Fruit fly (Drosophila melanogaster) whole organism, pupa: ENCODE results near the gene grass.

ENCODE experiments used
- CG10348 ChIP-seq: fragments of 200-800 bp; sonication (Bioruptor generic); IDR thresholded peaks from 2 replicates; pipeline ENCODE4 v1.3.6; 2022; ENCODE audit warnings: missing biosample characterization, missing genetic modification characterization
- CG12605 ChIP-seq: fragments of 200-800 bp; sonication (Bioruptor generic); IDR thresholded peaks from 2 replicates; pipeline ENCODE4 v1.3.6; 2022; ENCODE audit warnings: missing biosample characterization, missing genetic modification characterization
- CG13204 ChIP-seq: fragments of 200-800 bp; sonication (Bioruptor generic); optimal IDR thresholded peaks from 2 replicates; lab custom pipeline; 2018; ENCODE audit warnings: missing biosample characterization, mild to moderate bottlenecking, missing genetic modification characterization, moderate library complexity
- CG14655 ChIP-seq: fragments of 200-800 bp; sonication (Bioruptor generic); optimal IDR thresholded peaks from 3 replicates; lab custom pipeline; 2017; ENCODE audit warnings: mild to moderate bottlenecking, missing biosample characterization, missing genetic modification reagents, missing genetic modification characterization
- CG15710 ChIP-seq: fragments of 200-800 bp; sonication (Bioruptor generic); optimal IDR thresholded peaks from 2 replicates; lab custom pipeline; 2018; ENCODE audit warnings: missing biosample characterization, mild to moderate bottlenecking, missing genetic modification characterization, moderate library complexity
- CG17806 ChIP-seq: fragments of 200-800 bp; sonication (Bioruptor generic); optimal IDR thresholded peaks from 2 replicates; lab custom pipeline; 2018; ENCODE audit warnings: missing biosample characterization, mild to moderate bottlenecking, missing genetic modification characterization, moderate library complexity
- CG32121 ChIP-seq: fragments of 200-800 bp; sonication (Bioruptor generic); IDR thresholded peaks from 2 replicates; pipeline ENCODE4 v1.3.6; 2022; ENCODE audit warnings: missing biosample characterization, missing genetic modification characterization
- CG34367 ChIP-seq: fragments of 200-800 bp; sonication (Bioruptor generic); optimal IDR thresholded peaks from 2 replicates; lab custom pipeline; 2018; ENCODE audit warnings: missing biosample characterization, mild to moderate bottlenecking, missing genetic modification characterization
- CG4496 ChIP-seq: fragments of 200-800 bp; sonication (Bioruptor generic); IDR thresholded peaks from 3 replicates; pipeline ENCODE4 v1.3.6; 2022; ENCODE audit warnings: missing biosample characterization, missing genetic modification characterization
- CG8159 ChIP-seq: fragments of 200-800 bp; sonication (Bioruptor generic); optimal IDR thresholded peaks from 3 replicates; lab custom pipeline; 2018; ENCODE audit warnings: missing biosample characterization, mild to moderate bottlenecking, missing genetic modification characterization, moderate library complexity
- CG8301 ChIP-seq: fragments of 200-800 bp; sonication (Bioruptor generic); optimal IDR thresholded peaks from 2 replicates; lab custom pipeline; 2018; ENCODE audit warnings: missing biosample characterization, mild to moderate bottlenecking, missing genetic modification characterization
- CG9948 ChIP-seq: fragments of 200-800 bp; sonication (Bioruptor generic); optimal IDR thresholded peaks from 2 replicates; lab custom pipeline; 2018; ENCODE audit warnings: missing biosample characterization, mild to moderate bottlenecking, missing genetic modification characterization, moderate library complexity
- D1 ChIP-seq: fragments of 200-800 bp; sonication (Bioruptor generic); optimal IDR thresholded peaks from 2 replicates; lab custom pipeline; 2018; ENCODE audit warnings: missing biosample characterization, mild to moderate bottlenecking, missing genetic modification characterization, moderate library complexity
- EcR ChIP-seq: fragments of 200-800 bp; sonication (Bioruptor generic); optimal IDR thresholded peaks from 3 replicates; lab custom pipeline; 2019; ENCODE audit warnings: missing biosample characterization, missing genetic modification characterization, mild to moderate bottlenecking, moderate library complexity, missing genetic modification reagents
- Ets98B ChIP-seq: fragments of 200-800 bp; sonication (Bioruptor generic); IDR thresholded peaks from 2 replicates; pipeline ENCODE4 v1.3.6; 2022; ENCODE audit warnings: missing biosample characterization, missing genetic modification characterization
- Pif1A ChIP-seq: fragments of 200-800 bp; sonication (Bioruptor generic); optimal IDR thresholded peaks from 3 replicates; lab custom pipeline; 2016; ENCODE audit warnings: missing biosample characterization, missing genetic modification characterization
- Pif1B ChIP-seq: fragments of 200-800 bp; sonication (Bioruptor generic); optimal IDR thresholded peaks from 3 replicates; lab custom pipeline; 2016; ENCODE audit warnings: missing biosample characterization, missing genetic modification characterization
- Snoo ChIP-seq: fragments of 200-800 bp; sonication (Bioruptor generic); optimal IDR thresholded peaks from 3 replicates; lab custom pipeline; 2017; ENCODE audit warnings: missing biosample characterization, mild to moderate bottlenecking, missing genetic modification characterization, inconsistent platforms
- fd96Ca ChIP-seq: fragments of 200-800 bp; sonication (Bioruptor generic); IDR thresholded peaks from 3 replicates; pipeline ENCODE4 v1.3.6; 2022; ENCODE audit warnings: missing biosample characterization, missing genetic modification characterization
- gl ChIP-seq: fragments of 200-800 bp; sonication (Bioruptor generic); optimal IDR thresholded peaks from 2 replicates; lab custom pipeline; 2018; ENCODE audit warnings: missing biosample characterization, mild to moderate bottlenecking, missing genetic modification characterization
- rn ChIP-seq: fragments of 200-800 bp; sonication (Bioruptor generic); IDR thresholded peaks from 2 replicates; pipeline ENCODE4 v1.3.6; 2022; ENCODE audit warnings: missing biosample characterization, missing genetic modification characterization

Gene grass

DNA sequence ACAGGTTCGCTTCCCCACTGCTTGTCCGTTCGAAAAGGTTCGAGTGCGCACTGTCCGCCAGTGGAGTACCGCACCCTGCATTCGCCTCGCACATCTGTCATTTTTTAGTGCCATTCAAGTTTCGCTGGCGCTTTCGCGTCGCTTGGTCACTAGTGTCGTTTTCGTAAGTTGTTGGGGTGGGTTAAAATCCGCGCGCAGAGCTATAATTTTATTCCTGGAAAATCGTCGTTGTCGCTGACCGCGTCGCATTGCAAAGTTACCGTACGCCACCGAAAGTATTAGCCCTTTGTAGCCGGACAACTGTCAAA is 6.3 kb upstream of the grass start, which contains the start of gene Men-b:
Gene Men-b, plus strand, starts transcription at position 147 of the 308 bp plus-strand sequence.
- TF ChIP-seq CG4496 (GFP tag; lab: Robert Waterston, UW) (peak; percentile 45; the same call in 2 of the 3 replicates), CG13204 (no peak)
- TF ChIP-seq, all 21 proteins: peak for 1

DNA sequence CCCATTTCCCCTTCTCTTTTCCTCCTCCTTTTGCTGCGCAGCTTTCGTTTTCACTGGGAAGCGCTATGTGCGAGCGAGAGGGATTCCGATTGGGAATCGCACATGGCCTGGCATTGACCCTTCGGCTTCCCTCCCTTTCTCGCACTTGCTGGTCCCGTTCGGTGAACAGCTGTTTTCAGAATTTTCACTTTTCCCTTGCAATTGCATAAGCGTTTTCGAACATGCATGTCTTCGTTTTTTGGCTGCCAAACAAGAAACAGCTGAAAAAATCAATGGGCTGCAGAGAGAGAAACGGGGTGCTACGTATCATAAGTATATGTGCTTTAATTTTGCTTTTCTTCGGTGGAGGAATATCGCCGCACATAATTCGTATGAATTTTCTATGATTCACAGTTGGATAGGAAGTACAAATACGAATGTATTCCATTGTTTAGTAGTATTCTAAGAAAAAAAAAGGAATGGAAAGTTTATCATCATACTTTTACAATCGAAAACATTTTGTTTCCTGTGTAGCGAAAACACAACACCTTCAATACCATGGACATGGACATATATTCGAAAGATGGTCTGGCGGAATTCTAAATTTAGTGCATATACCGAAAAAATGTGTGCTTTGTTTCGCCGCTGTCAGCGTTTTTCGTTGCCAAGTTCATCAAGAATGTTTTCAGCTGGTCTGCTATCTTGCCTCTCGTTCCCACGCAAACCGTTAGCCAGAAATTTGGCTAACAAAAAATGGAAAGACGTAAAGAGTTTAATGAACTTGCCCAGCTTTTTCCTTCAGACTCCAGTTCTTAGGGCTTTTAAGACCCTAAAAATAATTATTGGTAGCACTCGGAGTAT is 5.4 kb upstream of the grass start:
- TF ChIP-seq EcR (GFP tag; lab: Kevin White, UChicago), result peak; percentile 65
- TF ChIP-seq CG32121 (GFP tag; lab: Robert Waterston, UW), result peak; percentile 56; the same call in 1 of the 2 replicates
- TF ChIP-seq Pif1A (GFP tag; lab: Kevin White, UChicago), result peak; percentile 50
- TF ChIP-seq D1 (tag; lab: Kevin White, UChicago), result no peak
- TF ChIP-seq CG14655 (GFP tag; lab: Kevin White, UChicago), result peak; percentile 49
- TF ChIP-seq CG15710 (tag; lab: Kevin White, UChicago), result no peak
- no peak for TF ChIP-seq CG10348 (GFP tag; lab: Robert Waterston, UW)
- TF ChIP-seq CG17806 (tag; lab: Kevin White, UChicago), result peak; percentile 34
- peak; percentile 34 for TF ChIP-seq Pif1B (GFP tag; lab: Kevin White, UChicago)
- peak; percentile 50 for TF ChIP-seq Snoo
- TF ChIP-seq CG12605, result no peak
- no peak for TF ChIP-seq rn (GFP tag; lab: Robert Waterston, UW)
- peak; percentile 37 for TF ChIP-seq CG8159
- TF ChIP-seq CG8301 (tag; lab: Kevin White, UChicago), result peak; percentile 55
- no peak for TF ChIP-seq CG4496 (GFP tag; lab: Robert Waterston, UW)
- TF ChIP-seq Ets98B, result peak; percentile 37; the same call in 1 of the 2 replicates
- TF ChIP-seq CG9948, result peak; percentile 10
- TF ChIP-seq CG34367 (tag; lab: Kevin White, UChicago), result no peak
- TF ChIP-seq gl (tag; lab: Kevin White, UChicago), result no peak
- no peak for TF ChIP-seq fd96Ca (GFP tag; lab: Robert Waterston, UW)
- no peak for TF ChIP-seq CG13204
- TF ChIP-seq, all 21 proteins: peak for 11

DNA sequence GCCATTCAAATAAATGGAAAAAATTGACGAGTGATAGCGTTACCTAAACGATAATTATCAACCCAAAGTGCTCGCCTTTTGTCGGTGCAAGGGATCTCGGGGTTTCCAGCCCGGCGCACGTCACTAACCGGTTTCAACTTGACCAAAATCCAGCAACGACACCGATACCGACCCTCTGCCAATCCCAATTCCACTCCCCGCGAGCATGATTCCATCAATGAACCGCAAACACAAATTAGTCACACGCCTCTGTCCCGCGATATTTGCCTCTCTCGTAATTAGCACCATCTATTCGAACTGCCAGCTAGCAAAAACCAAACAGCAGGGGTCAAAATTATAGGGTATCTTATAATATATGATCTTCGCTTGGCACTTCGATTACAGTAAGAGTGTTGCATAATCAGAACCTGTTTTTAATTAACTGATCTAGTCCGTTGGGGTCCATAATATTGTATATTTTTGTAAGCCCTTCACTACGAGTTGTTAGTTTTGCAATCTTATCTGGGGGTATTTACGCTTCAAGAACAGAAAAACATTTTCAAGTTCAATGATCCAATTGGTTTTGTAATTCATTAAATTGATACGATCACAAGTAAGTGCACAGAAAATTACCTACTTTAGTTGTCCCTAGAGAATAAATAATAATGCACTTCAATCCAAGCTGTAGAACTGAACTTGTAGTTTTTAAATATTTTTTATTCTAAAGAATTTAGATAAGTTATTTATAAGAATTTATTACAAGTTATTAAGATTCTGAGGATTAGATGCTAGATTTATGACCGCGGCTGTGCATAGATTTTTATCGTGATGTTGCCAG is 4.5 kb upstream of the grass start:
- TF ChIP-seq CG15710 (tag; lab: Kevin White, UChicago) (peak; percentile 41), CG32121 (GFP tag; lab: Robert Waterston, UW) (no peak), CG4496 (GFP tag; lab: Robert Waterston, UW) (no peak), fd96Ca (GFP tag; lab: Robert Waterston, UW) (no peak), gl (tag; lab: Kevin White, UChicago) (no peak), Pif1A (GFP tag; lab: Kevin White, UChicago) (no peak), EcR (GFP tag; lab: Kevin White, UChicago) (no peak), CG34367 (tag; lab: Kevin White, UChicago) (peak; percentile 4), CG8159 (peak; percentile 57), CG10348 (GFP tag; lab: Robert Waterston, UW) (no peak), Ets98B (no peak), CG14655 (GFP tag; lab: Kevin White, UChicago) (peak; percentile 63), CG9948 (peak; percentile 37), CG17806 (tag; lab: Kevin White, UChicago) (peak; percentile 31), CG13204 (peak; percentile 17), rn (GFP tag; lab: Robert Waterston, UW) (no peak), Snoo (peak; percentile 2), Pif1B (GFP tag; lab: Kevin White, UChicago) (no peak), CG12605 (no peak), CG8301 (tag; lab: Kevin White, UChicago) (peak; percentile 13), D1 (tag; lab: Kevin White, UChicago) (no peak)

DNA sequence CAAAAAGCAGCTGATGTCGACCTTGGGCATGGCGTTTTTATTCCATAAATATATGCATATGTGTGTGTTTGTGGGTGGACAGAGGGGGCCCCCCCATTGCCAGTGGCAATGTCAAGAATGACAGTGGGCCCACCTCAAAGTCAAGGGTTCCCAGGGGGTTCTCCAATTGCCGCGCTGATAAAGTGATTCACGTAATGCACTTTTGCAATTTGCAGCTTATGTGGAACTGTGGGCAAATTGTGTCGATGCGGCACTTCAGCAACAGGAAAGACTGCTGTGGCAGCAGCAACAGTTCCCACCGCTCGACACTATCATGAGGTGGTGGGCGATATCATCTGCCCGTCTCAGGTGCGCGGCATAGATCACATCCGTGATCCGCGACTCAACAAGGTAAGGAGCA is 3.7 kb upstream of the grass start:
- TF ChIP-seq D1 (tag; lab: Kevin White, UChicago), result no peak
- TF ChIP-seq CG32121 (GFP tag; lab: Robert Waterston, UW), result no peak
- no peak for TF ChIP-seq CG10348 (GFP tag; lab: Robert Waterston, UW)
- no peak for TF ChIP-seq CG34367 (tag; lab: Kevin White, UChicago)
- no peak for TF ChIP-seq CG12605
- TF ChIP-seq fd96Ca (GFP tag; lab: Robert Waterston, UW), result no peak
- no peak for TF ChIP-seq gl (tag; lab: Kevin White, UChicago)
- no peak for TF ChIP-seq EcR (GFP tag; lab: Kevin White, UChicago)
- no peak for TF ChIP-seq rn (GFP tag; lab: Robert Waterston, UW)
- no peak for TF ChIP-seq CG17806 (tag; lab: Kevin White, UChicago)
- TF ChIP-seq, all 21 proteins: peak for 0

DNA sequence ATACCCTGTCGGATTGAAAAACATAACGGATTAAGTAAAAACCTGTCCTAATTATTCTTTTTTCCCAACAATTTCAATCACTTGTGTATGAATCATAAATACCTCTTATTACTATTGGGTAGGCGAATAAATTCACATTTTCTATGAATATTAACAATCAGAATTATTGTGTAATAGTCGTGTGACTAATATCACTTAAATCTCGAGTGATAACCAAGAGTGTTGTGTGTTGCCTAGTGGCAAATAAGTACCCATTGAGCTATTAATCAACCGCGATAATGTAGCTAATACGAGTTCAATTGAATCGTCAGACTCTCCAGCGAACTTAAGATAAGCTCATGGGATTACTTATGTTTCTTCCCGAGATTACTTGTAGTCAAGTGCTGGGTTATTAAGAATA is 2.1 kb downstream of the grass start:
- TF ChIP-seq gl (tag; lab: Kevin White, UChicago), result no peak
- TF ChIP-seq fd96Ca (GFP tag; lab: Robert Waterston, UW), result no peak
- TF ChIP-seq Pif1A (GFP tag; lab: Kevin White, UChicago), result no peak
- TF ChIP-seq CG14655 (GFP tag; lab: Kevin White, UChicago), result no peak
- no peak for TF ChIP-seq CG10348 (GFP tag; lab: Robert Waterston, UW)
- TF ChIP-seq CG13204, result no peak
- no peak for TF ChIP-seq CG8301 (tag; lab: Kevin White, UChicago)
- no peak for TF ChIP-seq CG4496 (GFP tag; lab: Robert Waterston, UW)
- TF ChIP-seq CG17806 (tag; lab: Kevin White, UChicago), result no peak
- TF ChIP-seq rn (GFP tag; lab: Robert Waterston, UW), result no peak
- TF ChIP-seq CG15710 (tag; lab: Kevin White, UChicago), result no peak
- no peak for TF ChIP-seq CG12605
- no peak for TF ChIP-seq CG32121 (GFP tag; lab: Robert Waterston, UW)
- TF ChIP-seq CG9948, result no peak
